Worm (Caenorhabditis elegans) whole organism, L4 larva: Measurements from ENCODE around the gene nspc-17.

Experiments
- F26F4.8 ChIP-seq: fragments of 200-800 bp; sonication (Bioruptor generic); conservative IDR thresholded peaks from 2 replicates; pipeline ENCODE4 v1.3.6; 2022; ENCODE audit warnings: missing genetic modification characterization, missing compliant biosample characterization
- F37D6.2 ChIP-seq: sonication (generic microtip); optimal IDR thresholded peaks from 2 replicates; lab custom pipeline; 2016; ENCODE audit warnings: mild to moderate bottlenecking, missing genetic modification characterization, missing compliant biosample characterization
- T20F7.1 ChIP-seq: fragments of 200-800 bp; sonication (Bioruptor generic); optimal IDR thresholded peaks from 2 replicates; lab custom pipeline; 2018; ENCODE audit warnings: mild to moderate bottlenecking, missing genetic modification characterization, missing compliant biosample characterization
- aha-1 ChIP-seq: fragments of 150-350 bp; peaks from one replicate; lab custom pipeline; 2014; ENCODE audit warnings: missing biosample characterization, missing genetic modification characterization
- attf-4 ChIP-seq: sonication (generic microtip); optimal IDR thresholded peaks from 3 replicates; lab custom pipeline; 2017; ENCODE audit warnings: missing biosample characterization, missing genetic modification characterization
- ceh-28 ChIP-seq: fragments of 150-350 bp; optimal IDR thresholded peaks from 2 replicates; lab custom pipeline; 2014; ENCODE audit warnings: missing biosample characterization, missing genetic modification reagents, missing genetic modification characterization
- ctbp-1 ChIP-seq: fragments of 200-800 bp; sonication (Bioruptor generic); IDR thresholded peaks from 2 replicates; pipeline ENCODE4 v1.3.6; 2022; ENCODE audit warnings: missing genetic modification reagents, missing genetic modification characterization, missing compliant biosample characterization
- daf-12 ChIP-seq: fragments of 150-350 bp; optimal IDR thresholded peaks from 2 replicates; lab custom pipeline; 2014; ENCODE audit warnings: missing biosample characterization, missing genetic modification reagents, missing genetic modification characterization
- daf-16 ChIP-seq, 3 experiments: sonication (generic microtip); optimal IDR thresholded peaks; 2 replicates each; lab custom pipeline; 2016 to 2017; ENCODE audit warnings: missing genetic modification characterization in 3 of 3, missing genetic modification reagents in 3 of 3, mild to moderate bottlenecking in 2 of 3, missing compliant biosample characterization in 2 of 3, missing biosample characterization in 1 of 3, moderate library complexity in 1 of 3
- dmd-6 ChIP-seq: fragments of 200-800 bp; sonication (Bioruptor generic); IDR thresholded peaks from 2 replicates; pipeline ENCODE4 v1.3.6; 2022; ENCODE audit warnings: missing genetic modification reagents, missing genetic modification characterization, missing compliant biosample characterization
- gei-8 ChIP-seq: fragments of 200-800 bp; sonication (Bioruptor generic); optimal IDR thresholded peaks from 2 replicates; lab custom pipeline; 2018; ENCODE audit warnings: mild to moderate bottlenecking, missing genetic modification characterization, missing compliant biosample characterization
- hlh-11 ChIP-seq: fragments of 200-800 bp; sonication (Bioruptor generic); optimal IDR thresholded peaks from 2 replicates; lab custom pipeline; 2018; ENCODE audit warnings: mild to moderate bottlenecking, missing genetic modification characterization, missing compliant biosample characterization
- hlh-30 ChIP-seq: sonication (generic microtip); optimal IDR thresholded peaks from 2 replicates; lab custom pipeline; 2017; ENCODE audit warnings: antibody characterized with exemption, mild to moderate bottlenecking, missing genetic modification characterization, missing compliant biosample characterization; ENCODE audit not compliant: insufficient read depth
- lin-1 ChIP-seq: fragments of 200-800 bp; sonication (Bioruptor generic); IDR thresholded peaks from 2 replicates; pipeline ENCODE4 v1.3.6; 2022; ENCODE audit warnings: missing genetic modification reagents, missing genetic modification characterization, missing compliant biosample characterization
- lin-38 ChIP-seq: fragments of 200-800 bp; sonication (Bioruptor generic); IDR thresholded peaks from 2 replicates; pipeline ENCODE4 v1.3.6; 2022; ENCODE audit warnings: missing genetic modification reagents, missing genetic modification characterization, missing compliant biosample characterization
- lsy-2 ChIP-seq, 2 experiments: fragments of 150-350 bp in 1 of 2; sonication (generic microtip) in 1 of 2; optimal IDR thresholded peaks; 2 replicates each; lab custom pipeline; 2014 to 2017; ENCODE audit warnings: missing biosample characterization in 2 of 2, missing genetic modification characterization in 2 of 2
- mdl-1 ChIP-seq, 2 experiments: fragments of 150-350 bp in 1 of 2; sonication (generic microtip) in 1 of 2; optimal IDR thresholded peaks; 2 replicates each; lab custom pipeline; 2014 to 2017; ENCODE audit warnings: missing biosample characterization in 2 of 2, missing genetic modification characterization in 2 of 2
- mep-1 ChIP-seq: fragments of 150-350 bp; sonication (generic microtip); optimal IDR thresholded peaks from 3 replicates; lab custom pipeline; 2014; ENCODE audit warnings: missing biosample characterization, missing genetic modification characterization
- nhr-102 ChIP-seq: sonication (generic microtip); optimal IDR thresholded peaks from 2 replicates; lab custom pipeline; 2016; ENCODE audit warnings: mild to moderate bottlenecking, missing genetic modification characterization, moderate library complexity, missing compliant biosample characterization
- nhr-25 ChIP-seq: sonication (generic microtip); optimal IDR thresholded peaks from 2 replicates; lab custom pipeline; 2017; ENCODE audit warnings: missing genetic modification characterization, mild to moderate bottlenecking, missing compliant biosample characterization, antibody characterized with exemption, moderate library complexity, borderline replicate concordance; ENCODE audit not compliant: insufficient read depth
- nhr-28 ChIP-seq: fragments of 150-350 bp; optimal IDR thresholded peaks from 2 replicates; lab custom pipeline; 2014; ENCODE audit warnings: missing biosample characterization, missing genetic modification characterization
- nhr-41 ChIP-seq: fragments of 200-800 bp; sonication (Bioruptor generic); IDR thresholded peaks from 2 replicates; pipeline ENCODE4 v1.3.6; 2022; ENCODE audit warnings: missing genetic modification reagents, missing genetic modification characterization, missing compliant biosample characterization
- nhr-48 ChIP-seq: sonication (generic microtip); optimal IDR thresholded peaks from 2 replicates; lab custom pipeline; 2016; ENCODE audit warnings: mild to moderate bottlenecking, missing genetic modification characterization, missing compliant biosample characterization
- nhr-77 ChIP-seq: fragments of 150-350 bp; optimal IDR thresholded peaks from 2 replicates; lab custom pipeline; 2014; ENCODE audit warnings: missing biosample characterization, missing genetic modification characterization
- pha-4 ChIP-seq, 2 experiments: fragments of 150-350 bp in 1 of 2; fragments of 200-800 bp in 1 of 2; sonication (Bioruptor generic) in 1 of 2; IDR thresholded peaks in 1 of 2; optimal IDR thresholded peaks in 1 of 2; 2 replicates each; pipeline versions ENCODE4 v1.3.6 to Lab custom; 2014 to 2022; ENCODE audit warnings: missing genetic modification characterization in 2 of 2, missing genetic modification reagents in 2 of 2, missing biosample characterization in 1 of 2, missing compliant biosample characterization in 1 of 2
- php-3 ChIP-seq: fragments of 200-800 bp; sonication (Bioruptor generic); IDR thresholded peaks from 2 replicates; pipeline ENCODE4 v1.3.6; 2022; ENCODE audit warnings: missing genetic modification reagents, missing genetic modification characterization, missing compliant biosample characterization
- rbr-2 ChIP-seq: sonication (generic microtip); optimal IDR thresholded peaks from 2 replicates; lab custom pipeline; 2016; ENCODE audit warnings: missing genotype, missing genetic modification characterization, missing compliant biosample characterization
- saeg-2 ChIP-seq: fragments of 200-800 bp; sonication (Bioruptor generic); IDR thresholded peaks from 2 replicates; pipeline ENCODE4 v1.3.6; 2022; ENCODE audit warnings: missing genetic modification reagents, missing genetic modification characterization, missing compliant biosample characterization
- tra-1 ChIP-seq: fragments of 200-800 bp; sonication (Bioruptor generic); IDR thresholded peaks from 2 replicates; pipeline ENCODE4 v1.3.6; 2022; ENCODE audit warnings: missing genetic modification reagents, missing genetic modification characterization, missing compliant biosample characterization
- unc-130 ChIP-seq: sonication (generic microtip); optimal IDR thresholded peaks from 2 replicates; lab custom pipeline; 2016; ENCODE audit warnings: missing genetic modification reagents, missing genetic modification characterization, missing compliant biosample characterization
- unc-62 ChIP-seq, 3 experiments: fragments of 150-350 bp in 1 of 3; sonication (generic microtip); optimal IDR thresholded peaks in 2 of 3; peaks in 1 of 3; 1 replicate in 1 of 3; 2 replicates in 2 of 3; lab custom pipeline; 2014 to 2017; ENCODE audit warnings: missing biosample characterization in 3 of 3, missing genetic modification characterization in 3 of 3, missing genetic modification reagents in 3 of 3, missing genotype in 1 of 3
- zag-1 ChIP-seq: fragments of 150-350 bp; optimal IDR thresholded peaks from 2 replicates; lab custom pipeline; 2014; ENCODE audit warnings: missing biosample characterization, missing genetic modification characterization
- zip-11 ChIP-seq: fragments of 200-800 bp; sonication (Bioruptor generic); IDR thresholded peaks from 2 replicates; pipeline ENCODE4 v1.3.6; 2022; ENCODE audit warnings: missing genetic modification characterization, missing compliant biosample characterization

Gene nspc-17

DNA sequence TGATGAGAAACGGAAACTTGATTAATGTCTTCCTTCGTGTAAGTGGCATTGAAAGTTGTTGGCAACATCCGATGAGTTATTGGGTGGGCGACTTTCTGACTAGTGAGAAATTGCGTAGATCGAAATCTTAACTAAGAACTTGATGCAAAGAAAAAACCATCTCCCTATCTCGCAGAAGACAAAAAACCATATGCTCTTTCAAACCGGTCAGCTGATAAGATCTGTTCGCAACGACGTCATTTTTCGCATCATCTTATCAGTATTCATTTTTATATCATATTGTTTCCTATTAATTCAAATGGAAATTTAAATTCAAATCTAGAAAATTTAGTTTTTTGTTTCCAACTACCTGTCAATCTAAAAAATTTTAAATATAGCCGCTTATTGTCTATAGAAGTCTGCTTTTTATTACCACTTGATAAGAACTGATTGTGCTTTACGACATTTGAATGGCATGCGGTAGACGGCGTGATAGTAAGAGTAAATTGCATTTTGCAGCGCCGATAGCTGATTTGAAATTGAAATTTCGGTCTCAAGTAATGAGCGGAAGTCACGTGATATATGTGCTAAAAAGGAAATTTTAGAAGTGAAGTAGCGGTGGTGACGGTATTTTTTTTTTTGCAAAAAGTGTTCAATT lies 24.4 kb downstream of the nspc-17 start (continued):
- TF ChIP-seq mdl-1 (tag; optimal IDR thresholded peaks at IDR 0.05; lab: Kevin White, UChicago) (peak in 1 of 2 experiments; percentile 62), aha-1 (tag; lab: Kevin White, UChicago) (peak; percentile 78), hlh-11 (tag; lab: Kevin White, UChicago) (peak; percentile 94), saeg-2 (GFP tag; lab: Robert Waterston, UW) (peak; percentile 88), daf-16 (GFP tag; optimal IDR thresholded peaks at IDR 0.05; lab: Kevin White, UChicago) (peak in 1 of 2 experiments; percentile 93), daf-16 (tag; optimal IDR thresholded peaks at IDR 0.05; lab: Kevin White, UChicago) (peak; percentile 65), nhr-28 (peak; percentile 65), tra-1 (GFP tag; lab: Robert Waterston, UW) (peak; percentile 99), nhr-77 (tag; lab: Kevin White, UChicago) (peak; percentile 79), unc-130 (GFP tag; lab: Kevin White, UChicago) (no peak), php-3 (peak; percentile 99), gei-8 (GFP tag; lab: Kevin White, UChicago) (peak; percentile 94), T20F7.1 (peak; percentile 54), lin-38 (GFP tag; lab: Robert Waterston, UW) (peak; percentile 34; the same call in 1 of the 2 replicates), hlh-30 (tag; lab: Kevin White, UChicago) (peak; percentile 24), lin-1 (GFP tag; lab: Robert Waterston, UW) (peak; percentile 86), pha-4 (GFP tag; IDR thresholded peaks at IDR 0.05; lab: Robert Waterston, UW) (peak; percentile 72), pha-4 (tag; optimal IDR thresholded peaks at IDR 0.05; lab: Kevin White, UChicago) (no peak)

DNA sequence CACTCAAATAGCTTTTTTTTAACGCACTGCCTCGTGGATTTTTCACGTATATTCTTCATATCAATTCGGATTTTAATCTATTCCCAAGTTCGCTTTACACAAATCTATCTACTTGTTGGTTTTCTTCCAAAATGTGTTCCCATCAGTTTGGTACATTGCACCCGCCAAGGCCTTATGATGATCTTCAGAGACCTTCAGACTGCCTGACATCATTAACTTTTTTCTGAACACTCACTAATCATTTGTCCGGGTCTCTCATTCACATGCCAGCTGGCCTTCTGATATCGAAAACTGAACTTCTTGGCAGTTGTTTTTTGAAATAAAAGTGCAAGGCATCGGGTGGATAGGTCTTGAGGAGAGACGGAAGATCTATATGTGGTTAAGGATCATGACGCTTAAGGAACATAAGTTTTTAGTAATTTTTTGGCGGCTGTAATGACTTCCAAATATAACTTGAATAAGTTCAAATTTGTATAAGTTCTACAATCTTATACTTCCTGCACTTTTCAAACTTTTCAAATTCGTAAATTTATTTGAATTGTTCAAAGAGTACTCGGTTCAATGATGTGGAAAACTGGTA lies 25.1 kb downstream of the nspc-17 start:
- TF ChIP-seq T20F7.1 (no peak), nhr-48 (tag; lab: Kevin White, UChicago) (peak; percentile 4), daf-12 (tag; lab: Kevin White, UChicago) (no peak), ctbp-1 (GFP tag; lab: Robert Waterston, UW) (0 out of 2 replicates have a peak, but pooled peaks have one; percentile 39), dmd-6 (peak; percentile 41), nhr-28 (peak; percentile 60), unc-62 (GFP tag; optimal IDR thresholded peaks at IDR 0.05 in 1 of 2; lab: Kevin White, UChicago) (peak in 1 of 2 experiments; percentile 97), unc-62 (tag; optimal IDR thresholded peaks at IDR 0.05; lab: Kevin White, UChicago) (no peak), zip-11 (GFP tag; lab: Robert Waterston, UW) (no peak), mdl-1 (tag; optimal IDR thresholded peaks at IDR 0.05; lab: Kevin White, UChicago) (peak in 1 of 2 experiments; percentile 45), tra-1 (GFP tag; lab: Robert Waterston, UW) (peak; percentile 45; the same call in 1 of the 2 replicates), zag-1 (tag; lab: Kevin White, UChicago) (no peak), hlh-30 (tag; lab: Kevin White, UChicago) (peak; percentile 86), hlh-11 (tag; lab: Kevin White, UChicago) (peak; percentile 11), nhr-102 (tag; lab: Kevin White, UChicago) (no peak), nhr-25 (tag; lab: Kevin White, UChicago) (peak; percentile 8), aha-1 (tag; lab: Kevin White, UChicago) (peak; percentile 90), F37D6.2 (tag; lab: Kevin White, UChicago) (no peak), lsy-2 (tag; optimal IDR thresholded peaks at IDR 0.05; lab: Kevin White, UChicago) (peak in 1 of 2 experiments; percentile 27)

DNA sequence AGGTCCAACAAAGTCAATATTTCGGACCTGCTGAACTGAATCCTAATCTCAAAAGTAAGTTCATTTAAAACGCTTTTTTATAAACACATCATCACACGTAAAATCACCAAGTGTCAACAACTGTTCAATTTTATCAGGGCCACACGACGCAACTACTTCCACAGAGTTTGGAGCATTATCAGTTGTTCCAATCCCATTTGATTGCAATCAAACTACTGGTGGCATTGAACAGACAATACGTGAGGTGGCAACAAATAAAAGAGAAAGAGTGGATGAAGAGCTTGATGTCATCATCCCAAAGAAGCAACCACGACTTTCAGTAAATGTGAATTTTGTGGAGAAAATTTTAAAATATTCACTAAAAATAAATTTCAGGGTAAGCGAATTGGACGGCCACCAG lies 28.4 kb downstream of the nspc-17 start:
- no peak for TF ChIP-seq attf-4
- TF ChIP-seq mep-1 (tag; lab: Kevin White, UChicago) = no peak
- TF ChIP-seq rbr-2 (tag; lab: Kevin White, UChicago) = no peak
- TF ChIP-seq F26F4.8 (GFP tag; lab: Robert Waterston, UW) = no peak
- no peak for TF ChIP-seq nhr-41
- TF ChIP-seq daf-16 (GFP tag; optimal IDR thresholded peaks at IDR 0.05; lab: Kevin White, UChicago) = peak in 1 of 2 experiments; percentile 1
- TF ChIP-seq daf-16 (tag; optimal IDR thresholded peaks at IDR 0.05; lab: Kevin White, UChicago) = peak; percentile 17
- TF ChIP-seq ceh-28 (tag; lab: Kevin White, UChicago) = no peak
